Fruit fly (Drosophila melanogaster): ENCODE results near the gene CG2187.

The CG2187 gene

DNA sequence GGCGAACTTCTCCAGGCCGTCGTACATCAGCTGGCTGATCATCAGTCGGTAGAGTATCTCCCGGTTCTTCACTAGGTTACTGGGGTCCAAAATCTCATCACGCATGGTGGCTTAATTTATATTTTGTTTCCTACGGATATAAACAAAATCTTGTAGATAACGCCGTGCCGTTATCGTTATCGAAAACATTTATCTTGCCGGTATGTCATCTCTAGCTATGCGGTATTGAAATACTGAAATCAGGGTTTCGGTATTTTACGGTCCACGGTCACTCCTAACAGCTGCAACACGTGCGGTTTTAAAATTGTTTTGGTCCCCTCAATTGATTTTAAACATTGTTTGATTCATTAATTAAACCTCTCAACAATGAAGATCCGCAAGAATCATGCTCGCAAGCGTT lies 21.7 kb downstream of the CG2187 start, which contains the start of the genes CstF50 and CG11563:
CstF50 (minus strand) TSS at position 188 of the 400 bp plus-strand sequence.
CG11563 (plus strand) TSS at position 260 of the 400 bp plus-strand sequence.
- peak; percentile 38 for TF ChIP-seq Myc (optimal IDR thresholded peaks at IDR 0.05)
- no peak for TF ChIP-seq Hr83 (GFP tag; optimal IDR thresholded peaks at IDR 0.05; ENCODE audit: poor library complexity, severe bottlenecking)
- no peak for TF ChIP-seq jim (GFP tag; optimal IDR thresholded peaks at IDR 0.05)

DNA sequence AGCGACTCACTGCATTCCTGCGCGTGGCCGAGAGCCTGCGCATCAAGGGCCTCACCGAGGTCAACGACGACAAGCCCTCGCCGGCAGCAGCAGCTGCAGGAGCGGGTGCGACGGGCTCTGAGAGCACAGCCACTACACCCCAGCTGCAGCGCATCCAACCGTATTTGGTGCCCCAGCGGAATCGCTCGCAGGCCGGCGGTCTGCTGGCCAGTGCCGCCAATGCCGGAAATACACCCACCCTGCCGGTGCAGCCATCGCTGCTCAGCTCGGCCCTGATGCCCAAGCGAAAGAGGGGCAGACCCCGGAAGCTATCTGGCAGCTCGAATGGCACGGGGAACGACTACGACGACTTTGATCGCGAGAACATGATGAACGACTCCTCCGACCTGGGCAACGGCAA lies 30.7 kb downstream of the CG2187 start:
- TF ChIP-seq dl (GFP tag; optimal IDR thresholded peaks at IDR 0.05; ENCODE audit: insufficient read depth in 1 of 2, partially characterized antibody in 2 of 2) = no peak
- no peak for TF ChIP-seq Vsx2 (GFP tag; optimal IDR thresholded peaks at IDR 0.05; ENCODE audit: partially characterized antibody)
- TF ChIP-seq jim (GFP tag; optimal IDR thresholded peaks at IDR 0.05) = no peak
- TF ChIP-seq sage (GFP tag; optimal IDR thresholded peaks at IDR 0.05) = no peak

DNA sequence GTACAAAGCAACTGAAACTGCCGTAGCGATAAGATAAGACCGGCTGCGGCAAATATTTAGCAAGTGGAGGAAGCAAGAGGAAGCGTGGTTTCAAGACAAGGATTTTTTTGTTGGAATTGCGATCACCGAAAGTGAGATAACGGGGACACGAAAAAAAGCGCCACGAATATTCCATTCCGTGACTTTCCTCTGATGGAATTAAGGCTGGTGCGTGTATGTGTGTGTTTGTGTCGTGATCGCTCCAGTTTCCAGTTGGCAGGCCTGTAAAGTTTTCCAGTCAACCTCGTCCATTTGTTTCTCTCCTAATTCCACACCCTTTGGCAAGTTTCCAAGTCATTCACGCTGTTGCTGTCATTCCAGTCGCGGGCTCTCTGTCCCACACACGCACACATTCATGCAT lies 32.2 kb downstream of the CG2187 start:
- TF ChIP-seq Mio (GFP tag; optimal IDR thresholded peaks at IDR 0.05) (no peak), sv (GFP tag; optimal IDR thresholded peaks at IDR 0.05) (no peak), GATAd (GFP tag; optimal IDR thresholded peaks at IDR 0.05) (no peak), Hr78 (GFP tag; optimal IDR thresholded peaks at IDR 0.05) (no peak), sage (GFP tag; optimal IDR thresholded peaks at IDR 0.05) (no peak), Myc (optimal IDR thresholded peaks at IDR 0.05) (no peak), Jra (GFP tag; optimal IDR thresholded peaks at IDR 0.05) (no peak), CG32264 (GFP tag; optimal IDR thresholded peaks at IDR 0.05) (no peak), tai (GFP tag; optimal IDR thresholded peaks at IDR 0.05) (no peak), ey (GFP tag; optimal IDR thresholded peaks at IDR 0.05) (no peak), psq (GFP tag; optimal IDR thresholded peaks at IDR 0.05) (no peak)

DNA sequence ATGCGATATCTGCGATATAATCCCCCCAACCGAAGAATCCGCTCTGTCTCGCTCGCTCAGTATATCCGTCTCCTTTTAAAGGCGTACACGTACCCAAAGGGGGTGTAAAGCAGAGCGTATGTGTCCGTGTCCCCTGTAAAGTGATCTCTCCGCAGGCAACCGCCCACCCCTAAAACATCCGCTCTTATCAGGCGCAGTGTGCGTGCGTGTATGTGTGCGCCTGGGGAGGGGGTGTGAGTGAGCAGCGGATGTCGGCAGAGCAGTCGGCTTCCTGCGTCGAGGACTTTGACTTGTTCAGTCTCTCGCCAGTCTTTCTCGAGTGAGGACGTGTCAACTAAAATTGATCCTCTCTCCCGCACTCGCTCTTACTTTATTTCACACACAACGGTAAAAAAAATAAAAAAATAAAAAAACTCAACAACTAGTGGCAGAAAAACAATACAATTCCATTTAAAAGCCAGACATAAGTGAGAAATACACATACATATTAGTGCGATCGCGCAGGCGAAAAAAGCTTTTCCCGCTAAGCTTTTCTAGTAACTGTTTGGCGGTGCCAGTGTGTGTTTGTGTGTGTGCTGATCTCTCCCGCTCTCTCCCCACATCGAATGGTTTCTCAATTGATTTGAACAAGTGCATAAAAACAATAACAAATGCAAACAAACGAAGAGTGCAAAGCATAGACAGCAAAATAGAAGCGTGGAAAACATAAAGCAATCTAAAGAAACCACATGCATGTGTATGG lies 32.8 kb downstream of the CG2187 start:
- peak; percentile 52 for TF ChIP-seq Hr83 (GFP tag; optimal IDR thresholded peaks at IDR 0.05; ENCODE audit: poor library complexity, severe bottlenecking)
- no peak for TF ChIP-seq Hr78 (GFP tag; optimal IDR thresholded peaks at IDR 0.05)
- TF ChIP-seq dl (GFP tag; optimal IDR thresholded peaks at IDR 0.05; ENCODE audit: insufficient read depth in 1 of 2, partially characterized antibody in 2 of 2) = peak; percentile 24 to 32
- no peak for TF ChIP-seq woc (GFP tag; optimal IDR thresholded peaks at IDR 0.05)
- no peak for TF ChIP-seq Jra (GFP tag; optimal IDR thresholded peaks at IDR 0.05)
- no peak for TF ChIP-seq jim (GFP tag; optimal IDR thresholded peaks at IDR 0.05)
- TF ChIP-seq h (GFP tag; optimal IDR thresholded peaks at IDR 0.05) = peak; percentile 36
- TF ChIP-seq HLH106 (tag; optimal IDR thresholded peaks at IDR 0.05) = peak; percentile 3
- TF ChIP-seq tai (GFP tag; optimal IDR thresholded peaks at IDR 0.05) = no peak
- peak; percentile 67 for TF ChIP-seq Hnf4 (GFP tag; optimal IDR thresholded peaks at IDR 0.05)
- peak; percentile 47 for TF ChIP-seq Sp1 (GFP tag; optimal IDR thresholded peaks at IDR 0.05)
- peak; percentile 22 for TF ChIP-seq rgr (GFP tag; optimal IDR thresholded peaks at IDR 0.05)
- TF ChIP-seq CG32264 (GFP tag; optimal IDR thresholded peaks at IDR 0.05) = no peak
- peak; percentile 85 for TF ChIP-seq Dif (GFP tag; optimal IDR thresholded peaks at IDR 0.05; ENCODE audit: partially characterized antibody)
- no peak for TF ChIP-seq Mio (GFP tag; optimal IDR thresholded peaks at IDR 0.05)
- TF ChIP-seq fru (GFP tag; optimal IDR thresholded peaks at IDR 0.05) = peak; percentile 11
- TF ChIP-seq pan (optimal IDR thresholded peaks at IDR 0.05) = no peak
- no peak for TF ChIP-seq psq (GFP tag; optimal IDR thresholded peaks at IDR 0.05)
- no peak for TF ChIP-seq OdsH (GFP tag; optimal IDR thresholded peaks at IDR 0.05)
- peak; percentile 25 for TF ChIP-seq GATAd (GFP tag; optimal IDR thresholded peaks at IDR 0.05)
- no peak for TF ChIP-seq Rel (GFP tag; optimal IDR thresholded peaks at IDR 0.05)
- TF ChIP-seq Rel (tag; optimal IDR thresholded peaks at IDR 0.05) = peak; percentile 38
- no peak for TF ChIP-seq sv (GFP tag; optimal IDR thresholded peaks at IDR 0.05)
- TF ChIP-seq Vsx2 (GFP tag; optimal IDR thresholded peaks at IDR 0.05; ENCODE audit: partially characterized antibody) = no peak
- no peak for TF ChIP-seq CrebA (GFP tag; optimal IDR thresholded peaks at IDR 0.05; ENCODE audit: borderline replicate concordance)

DNA sequence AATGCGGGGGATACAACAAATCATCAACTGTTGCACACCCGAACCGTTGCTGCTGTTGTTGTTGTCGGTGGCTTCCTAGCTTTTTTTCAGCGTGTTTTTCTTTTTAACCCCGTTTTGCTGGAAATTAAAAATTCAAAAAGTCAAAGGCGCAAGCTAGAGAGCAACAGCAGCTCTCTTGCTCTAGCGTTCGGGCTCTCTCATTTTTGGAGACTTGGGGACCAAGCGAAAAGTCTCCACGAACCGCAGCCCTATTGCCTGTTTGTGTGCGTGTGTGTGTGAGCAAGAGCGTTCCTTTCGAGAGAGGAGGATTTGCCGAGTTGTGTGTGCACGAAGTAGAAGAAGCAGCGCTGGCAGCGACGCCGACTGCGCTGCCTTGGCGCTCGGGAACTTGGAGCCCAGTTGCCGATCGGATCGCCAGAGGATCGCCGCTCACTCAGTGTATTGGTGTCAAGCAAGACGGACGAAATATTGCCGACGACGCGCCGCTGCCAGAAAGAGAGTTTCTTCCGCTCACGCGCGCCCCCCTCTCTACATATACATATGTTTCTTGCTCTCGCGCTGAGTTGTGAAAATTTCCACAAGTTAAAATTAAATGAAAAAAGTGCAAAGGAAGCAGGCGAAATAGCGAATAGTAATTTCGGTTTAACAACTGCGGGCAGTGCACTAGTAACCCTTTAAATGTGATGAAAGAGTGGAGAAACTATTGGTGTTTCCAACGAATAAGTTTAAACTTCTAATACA lies 33.7 kb downstream of the CG2187 start:
- TF ChIP-seq Hnf4 (GFP tag; optimal IDR thresholded peaks at IDR 0.05) = no peak
- no peak for TF ChIP-seq Abd-B (GFP tag; optimal IDR thresholded peaks at IDR 0.05)
- TF ChIP-seq h (GFP tag; optimal IDR thresholded peaks at IDR 0.05) = peak; percentile 26
- TF ChIP-seq woc (GFP tag; optimal IDR thresholded peaks at IDR 0.05) = peak; percentile 13
- no peak for TF ChIP-seq Vsx2 (GFP tag; optimal IDR thresholded peaks at IDR 0.05; ENCODE audit: partially characterized antibody)
- no peak for TF ChIP-seq dsf (GFP tag; optimal IDR thresholded peaks at IDR 0.05; ENCODE audit: borderline replicate concordance)
- peak in 1 of 2 experiments; percentile 24 for TF ChIP-seq foxo (GFP tag; optimal IDR thresholded peaks at IDR 0.05)
- peak; percentile 12 for TF ChIP-seq ey (GFP tag; optimal IDR thresholded peaks at IDR 0.05)
- TF ChIP-seq psq (GFP tag; optimal IDR thresholded peaks at IDR 0.05) = no peak
- no peak for TF ChIP-seq dmrt93B (GFP tag; optimal IDR thresholded peaks at IDR 0.05)
- no peak for TF ChIP-seq OdsH (GFP tag; optimal IDR thresholded peaks at IDR 0.05)
- peak; percentile 65 for TF ChIP-seq Dif (GFP tag; optimal IDR thresholded peaks at IDR 0.05; ENCODE audit: partially characterized antibody)
- peak in 1 of 2 experiments; percentile 42 for TF ChIP-seq dl (GFP tag; optimal IDR thresholded peaks at IDR 0.05; ENCODE audit: insufficient read depth in 1 of 2, partially characterized antibody in 2 of 2)
- no peak for TF ChIP-seq lola (GFP tag; optimal IDR thresholded peaks at IDR 0.05)
- TF ChIP-seq Hr78 (GFP tag; optimal IDR thresholded peaks at IDR 0.05) = no peak
- TF ChIP-seq GATAd (GFP tag; optimal IDR thresholded peaks at IDR 0.05) = no peak
- TF ChIP-seq brk (GFP tag; optimal IDR thresholded peaks at IDR 0.05) = no peak
- TF ChIP-seq CG32264 (GFP tag; optimal IDR thresholded peaks at IDR 0.05) = no peak
- no peak for TF ChIP-seq N (GFP tag; optimal IDR thresholded peaks at IDR 0.05)
- no peak for TF ChIP-seq HLH106 (tag; optimal IDR thresholded peaks at IDR 0.05)
- no peak for TF ChIP-seq Dfd (GFP tag; optimal IDR thresholded peaks at IDR 0.05)
- no peak for TF ChIP-seq sage (GFP tag; optimal IDR thresholded peaks at IDR 0.05)
- TF ChIP-seq Jra (GFP tag; optimal IDR thresholded peaks at IDR 0.05) = no peak
